Fruit fly (Drosophila melanogaster) whole organism: Measurements from ENCODE around the gene bsh.

Source experiments
- CG8478 ChIP-seq: fragments of >200 bp; optimal IDR thresholded peaks from 2 replicates; lab custom pipeline; 2018; ENCODE audit warnings: inconsistent platforms
- EcR ChIP-seq, 2 experiments: fragments of >200 bp; optimal IDR thresholded peaks; 2 replicates each; lab custom pipeline; 2017; ENCODE audit warnings: missing biosample characterization in 2 of 2, missing genetic modification characterization in 2 of 2, missing genetic modification reagents in 2 of 2
- pan ChIP-seq: fragments of >200 bp; optimal IDR thresholded peaks from 2 replicates; lab custom pipeline; 2017
- psq ChIP-seq: fragments of >200 bp; optimal IDR thresholded peaks from 2 replicates; lab custom pipeline; 2017
- usp ChIP-seq: fragments of >200 bp; optimal IDR thresholded peaks from 2 replicates; lab custom pipeline; 2017; ENCODE audit warnings: missing biosample characterization, missing genetic modification characterization, mixed read lengths

- no peak for TF ChIP-seq CG8478
- no peak for TF ChIP-seq EcR (GFP tag; optimal IDR thresholded peaks at IDR 0.05; lab: Kevin White, UChicago)
- no peak for TF ChIP-seq psq (lab: Kevin White, UChicago)
- TF ChIP-seq usp (GFP tag; lab: Kevin White, UChicago): no peak
- no peak for TF ChIP-seq pan (lab: Kevin White, UChicago)
These were observed 12.2 kb downstream of the bsh start, which contains the start of gene CG10631 for dm6 chr2L:19756716-19757115.
